Worm (Caenorhabditis elegans) whole organism, L4/young adult: ENCODE measurements around the gene T13C5.9.

Experiments used
- W03F9.2 ChIP-seq: fragments of 150-350 bp; optimal IDR thresholded peaks from 2 replicates; lab custom pipeline; 2014; ENCODE audit warnings: missing biosample characterization, missing genetic modification characterization
- him-1 ChIP-seq: sonication (generic microtip); optimal IDR thresholded peaks from 2 replicates; lab custom pipeline; 2016; ENCODE audit warnings: missing genotype, missing genetic modification reagents, missing genetic modification characterization, missing compliant biosample characterization

- TF ChIP-seq W03F9.2, result no peak
- no peak for TF ChIP-seq him-1
These were observed 50.0 kb downstream of the T13C5.9 start for ce11 chrX:6239927-6240639.
